Fruit fly (Drosophila melanogaster): ENCODE measurements around the gene btsz.

dm6 chr3R:14775395-14775794 is 99.9 kb downstream of the btsz start:
- TF ChIP-seq CG12768 (GFP tag; optimal IDR thresholded peaks at IDR 0.05) (no peak), CG7101 (tag; optimal IDR thresholded peaks at IDR 0.05) (no peak), CG14711 (tag; optimal IDR thresholded peaks at IDR 0.05) (no peak), Crg-1 (GFP tag; optimal IDR thresholded peaks at IDR 0.05) (no peak), pad (GFP tag; optimal IDR thresholded peaks at IDR 0.05) (no peak), cnc (optimal IDR thresholded peaks at IDR 0.05) (no peak)
